Fruit fly (Drosophila melanogaster) whole organism, prepupa: Measurements from ENCODE around the gene bb8.
A peak's percentile ranks its signal among the peaks of the same experiment; 100 is the strongest.

Experiments
- Blimp-1 ChIP-seq: fragments of 200-800 bp; sonication (Bioruptor generic); optimal IDR thresholded peaks from 3 replicates; lab custom pipeline; 2017; ENCODE audit warnings: missing biosample characterization, missing genetic modification characterization, mild to moderate bottlenecking, moderate library complexity, missing genetic modification reagents
- CG10631 ChIP-seq: fragments of 200-800 bp; sonication (Bioruptor generic); optimal IDR thresholded peaks from 2 replicates; lab custom pipeline; 2016; ENCODE audit warnings: missing biosample characterization, missing genetic modification characterization
- CG10669 ChIP-seq: fragments of 200-800 bp; sonication (Bioruptor generic); optimal IDR thresholded peaks from 3 replicates; lab custom pipeline; 2018; ENCODE audit warnings: missing biosample characterization, mild to moderate bottlenecking, missing genetic modification characterization, moderate library complexity
- CG11902 ChIP-seq: fragments of 200-800 bp; sonication (Bioruptor generic); optimal IDR thresholded peaks from 3 replicates; lab custom pipeline; 2016; ENCODE audit warnings: missing biosample characterization, missing genetic modification characterization
- CG1621 ChIP-seq: fragments of 200-800 bp; sonication (Bioruptor generic); optimal IDR thresholded peaks from 3 replicates; lab custom pipeline; 2018; ENCODE audit warnings: missing biosample characterization, mild to moderate bottlenecking, missing genetic modification characterization
- CG16779 ChIP-seq: fragments of 200-800 bp; sonication (Bioruptor generic); optimal IDR thresholded peaks from 3 replicates; lab custom pipeline; 2017; ENCODE audit warnings: missing biosample characterization, mild to moderate bottlenecking, missing genetic modification characterization
- CG3032 ChIP-seq: fragments of 200-800 bp; optimal IDR thresholded peaks from 2 replicates; lab custom pipeline; 2019; ENCODE audit warnings: missing biosample characterization, mild to moderate bottlenecking, missing genetic modification characterization, moderate library complexity
- CG31627 ChIP-seq: fragments of 200-800 bp; sonication (Bioruptor generic); optimal IDR thresholded peaks from 3 replicates; lab custom pipeline; 2016; ENCODE audit warnings: missing biosample characterization, missing genetic modification characterization
- CG32006 ChIP-seq: fragments of 200-800 bp; sonication (Bioruptor generic); optimal IDR thresholded peaks from 3 replicates; lab custom pipeline; 2017; ENCODE audit warnings: missing biosample characterization, mild to moderate bottlenecking, missing genetic modification characterization
- CG34406 ChIP-seq: fragments of 200-800 bp; sonication (Bioruptor generic); optimal IDR thresholded peaks from 3 replicates; lab custom pipeline; 2016; ENCODE audit warnings: missing biosample characterization, missing genetic modification characterization
- CG4318 ChIP-seq: fragments of 200-800 bp; sonication (Bioruptor generic); optimal IDR thresholded peaks from 3 replicates; lab custom pipeline; 2017; ENCODE audit warnings: missing biosample characterization, mild to moderate bottlenecking, missing genetic modification characterization
- CG6276 ChIP-seq: fragments of 200-800 bp; sonication (Bioruptor generic); optimal IDR thresholded peaks from 2 replicates; lab custom pipeline; 2017; ENCODE audit warnings: missing biosample characterization, mild to moderate bottlenecking, missing genetic modification characterization
- CG6792 ChIP-seq: fragments of 200-800 bp; sonication (Bioruptor generic); optimal IDR thresholded peaks from 3 replicates; lab custom pipeline; 2016; ENCODE audit warnings: missing biosample characterization, missing genetic modification characterization
- CG6808 ChIP-seq: fragments of 200-800 bp; sonication (Bioruptor generic); optimal IDR thresholded peaks from 3 replicates; lab custom pipeline; 2017; ENCODE audit warnings: missing biosample characterization, missing genetic modification characterization, mild to moderate bottlenecking, moderate library complexity, missing genetic modification reagents
- CG6854 ChIP-seq: fragments of 200-800 bp; sonication (Bioruptor generic); optimal IDR thresholded peaks from 2 replicates; lab custom pipeline; 2017; ENCODE audit warnings: missing biosample characterization, mild to moderate bottlenecking, missing genetic modification characterization
- CG7368 ChIP-seq: fragments of 200-800 bp; sonication (Bioruptor generic); optimal IDR thresholded peaks from 3 replicates; lab custom pipeline; 2016; ENCODE audit warnings: missing biosample characterization, missing genetic modification characterization
- CG8319 ChIP-seq: fragments of 200-800 bp; sonication (Bioruptor generic); optimal IDR thresholded peaks from 3 replicates; lab custom pipeline; 2016; ENCODE audit warnings: missing biosample characterization, missing genetic modification characterization
- CG8632 ChIP-seq: fragments of 200-800 bp; sonication (Bioruptor generic); optimal IDR thresholded peaks from 3 replicates; lab custom pipeline; 2016; ENCODE audit warnings: missing biosample characterization, missing genetic modification characterization
- CG9139 ChIP-seq: fragments of 200-800 bp; sonication (Bioruptor generic); optimal IDR thresholded peaks from 3 replicates; lab custom pipeline; 2017; ENCODE audit warnings: missing biosample characterization, mild to moderate bottlenecking, missing genetic modification characterization
- Eip75B ChIP-seq: fragments of 200-800 bp; sonication (Bioruptor generic); optimal IDR thresholded peaks from 3 replicates; lab custom pipeline; 2016; ENCODE audit warnings: missing biosample characterization, missing genetic modification characterization
- Eip78C ChIP-seq: fragments of 200-800 bp; sonication (Bioruptor generic); peaks from one replicate; lab custom pipeline; 2016; ENCODE audit warnings: missing biosample characterization, missing genetic modification characterization
- Eip93F ChIP-seq: fragments of 200-800 bp; sonication (Bioruptor generic); optimal IDR thresholded peaks from 2 replicates; lab custom pipeline; 2016; ENCODE audit warnings: missing biosample characterization, mild to moderate bottlenecking, missing genetic modification characterization
- Ets96B ChIP-seq: fragments of 200-800 bp; optimal IDR thresholded peaks from 2 replicates; lab custom pipeline; 2019; ENCODE audit warnings: missing biosample characterization, mild to moderate bottlenecking, missing genetic modification characterization, moderate library complexity
- Hr39 ChIP-seq: fragments of 200-800 bp; sonication (Bioruptor generic); optimal IDR thresholded peaks from 2 replicates; lab custom pipeline; 2016; ENCODE audit warnings: missing biosample characterization, missing genetic modification characterization
- Hr4 ChIP-seq: fragments of 200-800 bp; sonication (Bioruptor generic); optimal IDR thresholded peaks from 3 replicates; lab custom pipeline; 2016; ENCODE audit warnings: missing biosample characterization, missing genetic modification characterization
- Lpt ChIP-seq: fragments of 200-800 bp; sonication (Bioruptor generic); optimal IDR thresholded peaks from 3 replicates; lab custom pipeline; 2016; ENCODE audit warnings: missing biosample characterization, missing genetic modification characterization
- Met ChIP-seq: fragments of 200-800 bp; sonication (Bioruptor generic); optimal IDR thresholded peaks from 3 replicates; lab custom pipeline; 2016; ENCODE audit warnings: missing biosample characterization, missing genetic modification characterization
- Smox ChIP-seq: fragments of 200-800 bp; sonication (Bioruptor generic); optimal IDR thresholded peaks from 3 replicates; lab custom pipeline; 2016; ENCODE audit warnings: missing biosample characterization, missing genetic modification characterization
- Sox14 ChIP-seq: fragments of 200-800 bp; sonication (Bioruptor generic); optimal IDR thresholded peaks from 3 replicates; lab custom pipeline; 2016; ENCODE audit warnings: missing biosample characterization, missing genetic modification characterization
- Sox15 ChIP-seq: fragments of 200-800 bp; sonication (Bioruptor generic); optimal IDR thresholded peaks from 3 replicates; lab custom pipeline; 2016; ENCODE audit warnings: missing biosample characterization, missing genetic modification characterization
- achi ChIP-seq: fragments of 200-800 bp; sonication (Bioruptor generic); optimal IDR thresholded peaks from 3 replicates; lab custom pipeline; 2016; ENCODE audit warnings: missing biosample characterization, missing genetic modification characterization
- acj6 ChIP-seq: fragments of 200-800 bp; sonication (Bioruptor generic); optimal IDR thresholded peaks from 3 replicates; lab custom pipeline; 2016; ENCODE audit warnings: missing biosample characterization, missing genetic modification characterization
- cyc ChIP-seq: fragments of 200-800 bp; sonication (Bioruptor generic); optimal IDR thresholded peaks from 3 replicates; lab custom pipeline; 2016; ENCODE audit warnings: missing biosample characterization, missing genetic modification characterization
- dac ChIP-seq: fragments of 200-800 bp; sonication (Bioruptor generic); optimal IDR thresholded peaks from 2 replicates; lab custom pipeline; 2017; ENCODE audit warnings: missing biosample characterization, mild to moderate bottlenecking, missing genetic modification characterization
- dsx ChIP-seq: fragments of 200-800 bp; optimal IDR thresholded peaks from 3 replicates; lab custom pipeline; 2019; ENCODE audit warnings: missing biosample characterization, mild to moderate bottlenecking, missing genetic modification characterization, moderate library complexity; ENCODE audit not compliant: poor library complexity, severe bottlenecking
- eg ChIP-seq: fragments of 200-800 bp; sonication (Bioruptor generic); IDR thresholded peaks from 3 replicates; pipeline ENCODE4 v1.3.6; 2022; ENCODE audit warnings: missing biosample characterization, missing genetic modification characterization
- fd85E ChIP-seq: fragments of 200-800 bp; sonication (Bioruptor generic); optimal IDR thresholded peaks from 3 replicates; lab custom pipeline; 2016; ENCODE audit warnings: missing biosample characterization, missing genetic modification characterization
- fkh ChIP-seq: fragments of 200-800 bp; sonication (Bioruptor generic); optimal IDR thresholded peaks from 3 replicates; lab custom pipeline; 2017; ENCODE audit warnings: missing biosample characterization, mild to moderate bottlenecking, missing genetic modification characterization, moderate library complexity
- lz ChIP-seq: fragments of 200-800 bp; sonication (Bioruptor generic); optimal IDR thresholded peaks from 3 replicates; lab custom pipeline; 2016; ENCODE audit warnings: missing biosample characterization, missing genetic modification characterization
- net ChIP-seq: fragments of 200-800 bp; sonication (Bioruptor generic); optimal IDR thresholded peaks from 3 replicates; lab custom pipeline; 2016; ENCODE audit warnings: missing biosample characterization, missing genetic modification characterization
- pdm3 ChIP-seq: fragments of 200-800 bp; sonication (Bioruptor generic); optimal IDR thresholded peaks from 3 replicates; lab custom pipeline; 2016; ENCODE audit warnings: missing biosample characterization, missing genetic modification characterization
- salr ChIP-seq, 2 experiments: fragments of 200-800 bp; sonication (Bioruptor generic); optimal IDR thresholded peaks; 3 replicates each; lab custom pipeline; 2016 to 2018; ENCODE audit warnings: missing biosample characterization in 2 of 2, missing genetic modification characterization in 2 of 2, mild to moderate bottlenecking in 1 of 2
- spab ChIP-seq: fragments of 200-800 bp; sonication (Bioruptor generic); optimal IDR thresholded peaks from 2 replicates; lab custom pipeline; 2017; ENCODE audit warnings: missing biosample characterization, mild to moderate bottlenecking, missing genetic modification characterization, missing genetic modification reagents
- ss ChIP-seq, 2 experiments: fragments of 200-800 bp; sonication (Bioruptor generic); optimal IDR thresholded peaks; 2 replicates in 1 of 2; 3 replicates in 1 of 2; lab custom pipeline; 2017 to 2018; ENCODE audit warnings: mild to moderate bottlenecking in 2 of 2, missing biosample characterization in 2 of 2, missing genetic modification characterization in 2 of 2, moderate library complexity in 1 of 2
- svp ChIP-seq: fragments of 200-800 bp; sonication (Bioruptor generic); peaks from one replicate; lab custom pipeline; 2016; ENCODE audit warnings: missing biosample characterization, missing genetic modification characterization
- vri ChIP-seq: fragments of 200-800 bp; sonication (Bioruptor generic); optimal IDR thresholded peaks from 3 replicates; lab custom pipeline; 2016; ENCODE audit warnings: missing biosample characterization, mild to moderate bottlenecking, missing genetic modification characterization

The bb8 gene

DNA sequence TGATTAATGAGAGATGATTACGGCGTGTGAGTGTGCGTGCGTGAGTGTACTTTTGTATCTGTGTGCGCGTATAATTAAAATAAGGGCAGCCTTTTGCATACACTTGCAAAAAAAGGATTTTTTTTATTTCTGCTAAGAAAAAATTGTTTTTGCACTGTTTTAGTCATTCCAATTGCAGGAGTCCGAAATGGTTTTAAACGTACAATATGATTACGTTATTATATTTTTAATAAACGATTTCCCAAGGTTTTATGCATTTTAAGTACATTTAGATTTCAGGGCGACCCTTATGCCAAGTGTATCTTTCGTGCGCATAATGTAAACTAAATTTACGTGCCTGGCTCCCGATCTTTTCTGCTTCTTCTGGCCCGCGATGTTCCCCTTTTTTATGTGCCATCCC is 44.9 kb upstream of the bb8 start (continued):
- TF ChIP-seq Sox14: peak; percentile 63
- peak; percentile 68 for TF ChIP-seq achi (GFP tag; lab: Kevin White, UChicago)
- peak; percentile 55 for TF ChIP-seq CG32006 (GFP tag; lab: Kevin White, UChicago)
- TF ChIP-seq vri (GFP tag; lab: Kevin White, UChicago): peak; percentile 56
- TF ChIP-seq Hr39 (GFP tag; lab: Kevin White, UChicago): peak; percentile 63
- no peak for TF ChIP-seq CG6854
- TF ChIP-seq Eip78C: peak; percentile 95
- TF ChIP-seq dsx (GFP tag; lab: Kevin White, UChicago): peak; percentile 58
- TF ChIP-seq CG3032 (tag; lab: Kevin White, UChicago): peak; percentile 76
- peak; percentile 18 for TF ChIP-seq dac (GFP tag; lab: Kevin White, UChicago)
- peak; percentile 46 for TF ChIP-seq CG11902 (GFP tag; lab: Kevin White, UChicago)
- no peak for TF ChIP-seq CG16779 (tag; lab: Kevin White, UChicago)
- TF ChIP-seq Eip93F (GFP tag; lab: Kevin White, UChicago): no peak
- TF ChIP-seq Ets96B: peak; percentile 79
- peak; percentile 54 for TF ChIP-seq CG7368 (GFP tag; lab: Kevin White, UChicago)
- peak; percentile 16 for TF ChIP-seq CG4318
- TF ChIP-seq ss (GFP tag; optimal IDR thresholded peaks at IDR 0.05; lab: Kevin White, UChicago): peak; percentile 12 to 47
- TF ChIP-seq CG8632: peak; percentile 66
- TF ChIP-seq Hr4 (GFP tag; lab: Kevin White, UChicago): peak; percentile 77
- peak; percentile 63 for TF ChIP-seq CG8319 (GFP tag; lab: Kevin White, UChicago)
- TF ChIP-seq CG6792 (GFP tag; lab: Kevin White, UChicago): peak; percentile 69
- peak; percentile 67 for TF ChIP-seq CG31627
- no peak for TF ChIP-seq Blimp-1
- TF ChIP-seq spab: peak; percentile 16
- TF ChIP-seq fkh: no peak
- peak; percentile 25 for TF ChIP-seq CG6276 (GFP tag; lab: Kevin White, UChicago)
- peak; percentile 66 for TF ChIP-seq CG10631
- TF ChIP-seq CG9139 (GFP tag; lab: Kevin White, UChicago): no peak
- TF ChIP-seq CG34406: peak; percentile 55
- peak; percentile 70 for TF ChIP-seq Met (GFP tag; lab: Kevin White, UChicago)

DNA sequence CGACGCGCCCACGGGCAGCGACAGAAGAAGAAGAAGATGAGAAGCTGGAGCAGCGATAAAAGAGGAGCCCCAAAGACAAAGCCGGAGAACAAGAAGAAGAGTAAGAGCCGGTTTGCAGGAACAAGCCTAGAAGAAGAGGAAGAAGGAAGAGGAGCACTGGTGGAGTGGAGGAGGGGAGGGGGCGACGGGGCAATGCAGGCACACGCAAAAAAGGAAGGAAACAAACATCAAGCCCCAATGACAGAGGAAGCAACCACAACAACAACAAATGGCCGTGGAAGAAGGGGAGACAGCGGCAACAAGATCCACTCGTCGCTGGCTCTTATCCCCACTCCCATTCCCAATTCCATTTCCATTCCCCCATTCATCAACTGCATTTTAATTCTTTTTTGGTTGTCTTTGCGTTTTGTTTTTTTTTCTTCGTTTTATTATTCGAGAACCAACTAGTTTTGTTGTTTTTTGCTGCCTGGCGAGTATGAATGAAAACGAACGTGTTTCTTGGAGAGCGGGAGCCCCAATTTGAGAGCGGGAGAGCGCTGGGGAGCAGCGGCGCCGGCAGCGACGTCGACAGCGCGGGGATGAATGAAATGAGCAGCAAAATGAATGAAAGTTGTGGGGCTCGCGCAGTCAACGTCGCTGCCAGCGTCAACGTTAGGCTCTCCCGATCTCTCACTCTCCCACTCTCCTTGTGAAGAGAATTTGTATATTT is 44.2 kb upstream of the bb8 start:
- TF ChIP-seq achi (GFP tag; lab: Kevin White, UChicago): peak; percentile 86
- TF ChIP-seq CG6792 (GFP tag; lab: Kevin White, UChicago): peak; percentile 46
- peak; percentile 84 to 90 for TF ChIP-seq salr (GFP tag; optimal IDR thresholded peaks at IDR 0.05; lab: Kevin White, UChicago)
- TF ChIP-seq fkh: no peak
- peak; percentile 26 for TF ChIP-seq CG8319 (GFP tag; lab: Kevin White, UChicago)
- TF ChIP-seq dac (GFP tag; lab: Kevin White, UChicago): peak; percentile 57
- peak; percentile 98 for TF ChIP-seq spab
- no peak for TF ChIP-seq Smox (GFP tag; lab: Kevin White, UChicago)
- TF ChIP-seq CG3032 (tag; lab: Kevin White, UChicago): peak; percentile 67
- peak; percentile 80 for TF ChIP-seq pdm3 (GFP tag; lab: Kevin White, UChicago)
- peak; percentile 64 for TF ChIP-seq fd85E (GFP tag; lab: Kevin White, UChicago)
- TF ChIP-seq CG10669: peak; percentile 94
- peak; percentile 99 for TF ChIP-seq CG9139 (GFP tag; lab: Kevin White, UChicago)
- peak; percentile 53 for TF ChIP-seq CG32006 (GFP tag; lab: Kevin White, UChicago)
- TF ChIP-seq CG6808: peak; percentile 97
- TF ChIP-seq Blimp-1: peak; percentile 97
- TF ChIP-seq Sox14: peak; percentile 61
- TF ChIP-seq net (GFP tag; lab: Kevin White, UChicago): peak; percentile 94
- peak; percentile 73 for TF ChIP-seq svp
- TF ChIP-seq vri (GFP tag; lab: Kevin White, UChicago): peak; percentile 82
- TF ChIP-seq cyc (GFP tag; lab: Kevin White, UChicago): no peak
- no peak for TF ChIP-seq lz
- TF ChIP-seq CG1621 (tag; lab: Kevin White, UChicago): peak; percentile 96
- TF ChIP-seq acj6 (GFP tag; lab: Kevin White, UChicago): peak; percentile 29
- peak; percentile 98 for TF ChIP-seq CG16779 (tag; lab: Kevin White, UChicago)
- no peak for TF ChIP-seq CG11902 (GFP tag; lab: Kevin White, UChicago)
- no peak for TF ChIP-seq CG4318
- no peak for TF ChIP-seq Hr4 (GFP tag; lab: Kevin White, UChicago)
- peak; percentile 95 for TF ChIP-seq Lpt (GFP tag; lab: Kevin White, UChicago)
- TF ChIP-seq Hr39 (GFP tag; lab: Kevin White, UChicago): no peak
- TF ChIP-seq Eip93F (GFP tag; lab: Kevin White, UChicago): no peak
- peak; percentile 98 for TF ChIP-seq eg (GFP tag; lab: Robert Waterston, UW)
- no peak for TF ChIP-seq Sox15 (GFP tag; lab: Kevin White, UChicago)
- peak; percentile 94 for TF ChIP-seq CG6854
- peak; percentile 79 for TF ChIP-seq Eip75B
